Fruit fly (Drosophila melanogaster): Measurements from ENCODE around the gene CG43083.
A peak's percentile ranks its signal among the peaks of the same experiment; 100 is the strongest.

CG43083 gene

dm6 chr3L:15669939-15670338 lies 21.6 kb downstream of the CG43083 start:
- TF ChIP-seq CG8359 (GFP tag; optimal IDR thresholded peaks at IDR 0.05; ENCODE audit: borderline replicate concordance): no peak
- no peak for TF ChIP-seq amos (GFP tag; IDR thresholded peaks at IDR 0.05; ENCODE audit: partially characterized antibody)
- no peak for TF ChIP-seq Ravus (GFP tag; IDR thresholded peaks at IDR 0.05)
- peak; percentile 75 for TF ChIP-seq grn (GFP tag; optimal IDR thresholded peaks at IDR 0.05)
- no peak for TF ChIP-seq mirr (GFP tag; optimal IDR thresholded peaks at IDR 0.05)
- no peak for TF ChIP-seq CG15696 (tag; optimal IDR thresholded peaks at IDR 0.05)
- no peak for TF ChIP-seq CG30431 (GFP tag; optimal IDR thresholded peaks at IDR 0.05)
- peak in 1 of 3 experiments; percentile 81 for TF ChIP-seq Stat92E (GFP tag; optimal IDR thresholded peaks at IDR 0.05)
- no peak for TF ChIP-seq stc (GFP tag; IDR thresholded peaks at IDR 0.05)
- TF ChIP-seq so (GFP tag; IDR thresholded peaks at IDR 0.05): no peak
- no peak for TF ChIP-seq CG12155 (GFP tag; optimal IDR thresholded peaks at IDR 0.05)
- TF ChIP-seq slbo (GFP tag; IDR thresholded peaks at IDR 0.05): no peak
- no peak for TF ChIP-seq CG17186 (GFP tag; optimal IDR thresholded peaks at IDR 0.05)
- TF ChIP-seq sim (GFP tag; IDR thresholded peaks at IDR 0.05): no peak
- no peak for TF ChIP-seq CG6654 (GFP tag; optimal IDR thresholded peaks at IDR 0.05)
- TF ChIP-seq sug (tag; optimal IDR thresholded peaks at IDR 0.05): no peak
- peak; percentile 50; the same call in 1 of the 2 replicates for TF ChIP-seq Awh (GFP tag; IDR thresholded peaks at IDR 0.05)
- no peak for TF ChIP-seq Fer2 (tag; optimal IDR thresholded peaks at IDR 0.05)
- TF ChIP-seq cato (GFP tag; optimal IDR thresholded peaks at IDR 0.05; ENCODE audit: borderline replicate concordance): no peak
- no peak for TF ChIP-seq NC2β (GFP tag; optimal IDR thresholded peaks at IDR 0.05)
- no peak for TF ChIP-seq B-H2 (GFP tag; optimal IDR thresholded peaks at IDR 0.05)

dm6 chr3L:15670455-15670854 lies 22.1 kb downstream of the CG43083 start:
- TF ChIP-seq Hand (GFP tag; optimal IDR thresholded peaks at IDR 0.05): no peak
- 0 out of 2 replicates have a peak, but pooled peaks have one; percentile 13 for TF ChIP-seq CG6689 (GFP tag; IDR thresholded peaks at IDR 0.05)
- TF ChIP-seq Hr3 (GFP tag; optimal IDR thresholded peaks at IDR 0.05): peak; percentile 9
- no peak for TF ChIP-seq Elba2 (GFP tag; optimal IDR thresholded peaks at IDR 0.05)
- TF ChIP-seq BEAF-32 (GFP tag; optimal IDR thresholded peaks at IDR 0.05): no peak
- TF ChIP-seq ewg (GFP tag; optimal IDR thresholded peaks at IDR 0.05): no peak
- TF ChIP-seq Dref (GFP tag; IDR thresholded peaks at IDR 0.05): no peak
- TF ChIP-seq HmgZ (tag; optimal IDR thresholded peaks at IDR 0.05): no peak
- TF ChIP-seq CG7271 (tag; optimal IDR thresholded peaks at IDR 0.05): no peak
- peak in 1 of 3 experiments; percentile 86 for TF ChIP-seq lola (GFP tag; optimal IDR thresholded peaks at IDR 0.05)
- TF ChIP-seq cas (GFP tag; IDR thresholded peaks at IDR 0.05): no peak
- TF ChIP-seq ftz-f1 (GFP tag; optimal IDR thresholded peaks at IDR 0.05): no peak
- no peak for TF ChIP-seq CG1529 (GFP tag; optimal IDR thresholded peaks at IDR 0.05)
- no peak for TF ChIP-seq Atf3 (GFP tag; optimal IDR thresholded peaks at IDR 0.05)
- TF ChIP-seq Usf (GFP tag; optimal IDR thresholded peaks at IDR 0.05): no peak
- TF ChIP-seq E2f2 (GFP tag; IDR thresholded peaks at IDR 0.05): no peak
- no peak for TF ChIP-seq CG17912 (GFP tag; optimal IDR thresholded peaks at IDR 0.05)
- no peak for TF ChIP-seq ssp (GFP tag; IDR thresholded peaks at IDR 0.05)
- no peak for TF ChIP-seq D (optimal IDR thresholded peaks at IDR 0.05)
- TF ChIP-seq D (GFP tag; optimal IDR thresholded peaks at IDR 0.05): peak; percentile 29
- no peak for TF ChIP-seq lov (optimal IDR thresholded peaks at IDR 0.05)
- no peak for TF ChIP-seq lov (GFP tag; IDR thresholded peaks at IDR 0.05)
- no peak for TF ChIP-seq eve (GFP tag; optimal IDR thresholded peaks at IDR 0.05)
- TF ChIP-seq mld (GFP tag; IDR thresholded peaks at IDR 0.05; ENCODE audit: partially characterized antibody): no peak
- TF ChIP-seq CG16815 (GFP tag; optimal IDR thresholded peaks at IDR 0.05): peak; percentile 27
- no peak for TF ChIP-seq ATbp (GFP tag; optimal IDR thresholded peaks at IDR 0.05)
- TF ChIP-seq CG32532 (GFP tag; IDR thresholded peaks at IDR 0.05): no peak
- no peak for TF ChIP-seq Ets65A (GFP tag)
- TF ChIP-seq CG14014 (GFP tag; IDR thresholded peaks at IDR 0.05): no peak
- TF ChIP-seq CG7839 (tag; optimal IDR thresholded peaks at IDR 0.05): peak; percentile 12
- no peak for TF ChIP-seq CG12104 (GFP tag; optimal IDR thresholded peaks at IDR 0.05)
- TF ChIP-seq CG12942 (GFP tag; optimal IDR thresholded peaks at IDR 0.05): no peak
